Worm (Caenorhabditis elegans) whole organism, L1 larva: ENCODE measurements around the gene clc-9.

ENCODE experiments used
- C16A3.4 ChIP-seq: fragments of 150-350 bp; optimal IDR thresholded peaks from 2 replicates; lab custom pipeline; 2014; ENCODE audit warnings: missing biosample characterization, missing genetic modification characterization
- Y116A8C.19 ChIP-seq: sonication (generic microtip); optimal IDR thresholded peaks from 2 replicates; lab custom pipeline; 2016; ENCODE audit warnings: missing compliant biosample characterization, missing genetic modification characterization, borderline replicate concordance
- alr-1 ChIP-seq: fragments of 200-800 bp; sonication (Bioruptor generic); optimal IDR thresholded peaks from 2 replicates; lab custom pipeline; 2018; ENCODE audit warnings: borderline replicate concordance, mild to moderate bottlenecking, missing genetic modification characterization, missing compliant biosample characterization
- aly-2 ChIP-seq: fragments of 150-350 bp; optimal IDR thresholded peaks from 2 replicates; lab custom pipeline; 2014; ENCODE audit warnings: missing biosample characterization, missing genetic modification characterization
- ama-1 ChIP-seq: fragments of 150-350 bp; optimal IDR thresholded peaks from 2 replicates; lab custom pipeline; 2014
- ceh-63 ChIP-seq: fragments of 200-800 bp; sonication (Bioruptor generic); optimal IDR thresholded peaks from 2 replicates; lab custom pipeline; 2018; ENCODE audit warnings: mild to moderate bottlenecking, missing genetic modification characterization, missing compliant biosample characterization
- ceh-8 ChIP-seq: fragments of 200-800 bp; sonication (Bioruptor generic); optimal IDR thresholded peaks from 2 replicates; lab custom pipeline; 2018; ENCODE audit warnings: mild to moderate bottlenecking, missing genetic modification characterization, moderate library complexity, missing compliant biosample characterization
- ceh-88 ChIP-seq: fragments of 200-800 bp; sonication (Bioruptor generic); IDR thresholded peaks from 2 replicates; pipeline ENCODE4 v1.3.6; 2022; ENCODE audit warnings: missing genetic modification characterization, missing compliant biosample characterization
- ceh-90 ChIP-seq: sonication (generic microtip); optimal IDR thresholded peaks from 2 replicates; lab custom pipeline; 2016; ENCODE audit warnings: missing genetic modification characterization, missing compliant biosample characterization
- ces-1 ChIP-seq: fragments of 150-350 bp; optimal IDR thresholded peaks from 2 replicates; lab custom pipeline; 2014; ENCODE audit warnings: missing biosample characterization, missing genetic modification reagents, missing genetic modification characterization
- dpl-1 ChIP-seq, 3 experiments: fragments of 150-350 bp in 2 of 3; sonication (generic microtip) in 1 of 3; optimal IDR thresholded peaks; 2 replicates each; lab custom pipeline; 2014 to 2017; ENCODE audit warnings: missing biosample characterization in 3 of 3, missing genetic modification characterization in 3 of 3, missing genetic modification reagents in 3 of 3
- efl-1 ChIP-seq, 4 experiments: fragments of 150-350 bp; optimal IDR thresholded peaks in 3 of 4; peaks in 1 of 4; 1 replicate in 1 of 4; 2 replicates in 3 of 4; lab custom pipeline; 2014; ENCODE audit warnings: missing biosample characterization in 2 of 4, missing genetic modification characterization in 2 of 4, missing genetic modification reagents in 2 of 4
- efl-3 ChIP-seq: fragments of 200-800 bp; sonication (Bioruptor generic); optimal IDR thresholded peaks from 2 replicates; lab custom pipeline; 2018; ENCODE audit warnings: mild to moderate bottlenecking, missing genetic modification characterization, missing compliant biosample characterization
- egl-13 ChIP-seq: sonication (generic microtip); optimal IDR thresholded peaks from 2 replicates; lab custom pipeline; 2016; ENCODE audit warnings: missing genotype, missing genetic modification reagents, missing genetic modification characterization, missing compliant biosample characterization
- fkh-10 ChIP-seq: sonication (generic microtip); optimal IDR thresholded peaks from 2 replicates; lab custom pipeline; 2017; ENCODE audit warnings: missing biosample characterization, missing genetic modification reagents, missing genetic modification characterization
- fkh-4 ChIP-seq: sonication (generic microtip); optimal IDR thresholded peaks from 2 replicates; lab custom pipeline; 2016; ENCODE audit warnings: missing compliant biosample characterization, missing genetic modification characterization, borderline replicate concordance
- fkh-8 ChIP-seq: sonication (generic microtip); optimal IDR thresholded peaks from 2 replicates; lab custom pipeline; 2016; ENCODE audit warnings: mild to moderate bottlenecking, missing genetic modification characterization, missing compliant biosample characterization
- fos-1 ChIP-seq: fragments of 150-350 bp; optimal IDR thresholded peaks from 2 replicates; lab custom pipeline; 2014; ENCODE audit warnings: missing biosample characterization, missing genetic modification characterization
- grh-1 ChIP-seq: fragments of 200-800 bp; sonication (Bioruptor generic); IDR thresholded peaks from 2 replicates; pipeline ENCODE4 v1.3.6; 2022; ENCODE audit warnings: missing genetic modification reagents, missing genetic modification characterization, missing compliant biosample characterization
- hlh-17 ChIP-seq: fragments of 200-800 bp; sonication (Bioruptor generic); optimal IDR thresholded peaks from 2 replicates; lab custom pipeline; 2018; ENCODE audit warnings: missing genetic modification characterization, mild to moderate bottlenecking, missing compliant biosample characterization, moderate library complexity, borderline replicate concordance
- hlh-4 ChIP-seq: sonication (generic microtip); optimal IDR thresholded peaks from 2 replicates; lab custom pipeline; 2016; ENCODE audit warnings: mild to moderate bottlenecking, missing genetic modification characterization, missing compliant biosample characterization
- isw-1 ChIP-seq: fragments of 200-800 bp; sonication (Bioruptor generic); IDR thresholded peaks from 2 replicates; pipeline ENCODE4 v1.3.6; 2022; ENCODE audit warnings: missing genetic modification characterization, missing compliant biosample characterization
- lin-15B ChIP-seq: fragments of 150-350 bp; sonication (generic microtip); optimal IDR thresholded peaks from 3 replicates; lab custom pipeline; 2014; ENCODE audit warnings: missing biosample characterization, missing genetic modification characterization
- lin-35 ChIP-seq, 2 experiments: fragments of 150-350 bp; optimal IDR thresholded peaks; 2 replicates each; lab custom pipeline; 2014; ENCODE audit warnings: missing biosample characterization in 2 of 2, missing genetic modification characterization in 2 of 2, missing genetic modification reagents in 2 of 2
- mab-9 ChIP-seq: fragments of 200-800 bp; sonication (Bioruptor generic); IDR thresholded peaks from 2 replicates; pipeline ENCODE4 v1.3.6; 2022; ENCODE audit warnings: missing genetic modification reagents, missing genetic modification characterization, missing compliant biosample characterization
- mdl-1 ChIP-seq, 2 experiments: fragments of 150-350 bp; optimal IDR thresholded peaks; 2 replicates each; lab custom pipeline; 2014 to 2017; ENCODE audit warnings: missing biosample characterization in 2 of 2, missing genetic modification characterization in 2 of 2, inconsistent platforms in 1 of 2
- mef-2 ChIP-seq: fragments of 150-350 bp; optimal IDR thresholded peaks from 2 replicates; lab custom pipeline; 2014; ENCODE audit warnings: missing biosample characterization, missing genetic modification characterization
- nhr-11 ChIP-seq: fragments of 150-350 bp; optimal IDR thresholded peaks from 2 replicates; lab custom pipeline; 2014; ENCODE audit warnings: missing biosample characterization, missing genetic modification characterization
- nhr-12 ChIP-seq: sonication (generic microtip); optimal IDR thresholded peaks from 2 replicates; lab custom pipeline; 2017; ENCODE audit warnings: missing biosample characterization, missing genetic modification characterization
- nhr-20 ChIP-seq: sonication (generic microtip); optimal IDR thresholded peaks from 2 replicates; lab custom pipeline; 2016; ENCODE audit warnings: mild to moderate bottlenecking, missing genetic modification characterization, missing compliant biosample characterization
- nhr-237 ChIP-seq: fragments of 150-350 bp; optimal IDR thresholded peaks from 2 replicates; lab custom pipeline; 2014; ENCODE audit warnings: missing biosample characterization, missing genetic modification characterization
- nhr-28 ChIP-seq: fragments of 150-350 bp; optimal IDR thresholded peaks from 2 replicates; lab custom pipeline; 2014; ENCODE audit warnings: missing biosample characterization, missing genetic modification characterization
- nhr-76 ChIP-seq: sonication (generic microtip); optimal IDR thresholded peaks from 2 replicates; lab custom pipeline; 2017; ENCODE audit warnings: missing biosample characterization, missing genetic modification characterization
- nhr-77 ChIP-seq: fragments of 150-350 bp; optimal IDR thresholded peaks from 2 replicates; lab custom pipeline; 2014; ENCODE audit warnings: missing biosample characterization, missing genetic modification characterization
- nhr-84 ChIP-seq: sonication (generic microtip); optimal IDR thresholded peaks from 2 replicates; lab custom pipeline; 2017; ENCODE audit warnings: missing biosample characterization, missing genetic modification characterization
- nhr-85 ChIP-seq: sonication (generic microtip); peaks from one replicate; lab custom pipeline; 2016; ENCODE audit warnings: missing genetic modification characterization, inconsistent platforms, missing compliant biosample characterization
- nhr-90 ChIP-seq: sonication (generic microtip); optimal IDR thresholded peaks from 2 replicates; lab custom pipeline; 2016; ENCODE audit warnings: mild to moderate bottlenecking, missing genetic modification characterization, missing compliant biosample characterization; ENCODE audit not compliant: poor library complexity
- pax-3 ChIP-seq: fragments of 200-800 bp; sonication (Bioruptor generic); optimal IDR thresholded peaks from 2 replicates; lab custom pipeline; 2018; ENCODE audit warnings: mild to moderate bottlenecking, missing genetic modification characterization, moderate library complexity, missing compliant biosample characterization
- pqm-1 ChIP-seq: sonication (generic microtip); optimal IDR thresholded peaks from 3 replicates; lab custom pipeline; 2017; ENCODE audit warnings: missing biosample characterization, missing genetic modification characterization
- snpc-4 ChIP-seq: fragments of 150-350 bp; optimal IDR thresholded peaks from 2 replicates; lab custom pipeline; 2014; ENCODE audit warnings: missing biosample characterization, missing genetic modification characterization
- snu-23 ChIP-seq: sonication (generic microtip); optimal IDR thresholded peaks from 2 replicates; lab custom pipeline; 2016; ENCODE audit warnings: missing genetic modification characterization, missing compliant biosample characterization
- sox-4 ChIP-seq: sonication (generic microtip); optimal IDR thresholded peaks from 2 replicates; lab custom pipeline; 2016; ENCODE audit warnings: missing genetic modification characterization, missing compliant biosample characterization
- sup-37 ChIP-seq: fragments of 200-800 bp; sonication (Bioruptor generic); optimal IDR thresholded peaks from 2 replicates; lab custom pipeline; 2018; ENCODE audit warnings: mild to moderate bottlenecking, missing genetic modification characterization, missing compliant biosample characterization
- swsn-7 ChIP-seq: sonication (generic microtip); optimal IDR thresholded peaks from 2 replicates; lab custom pipeline; 2016; ENCODE audit warnings: missing genetic modification characterization, missing compliant biosample characterization
- tbx-2 ChIP-seq: sonication (generic microtip); optimal IDR thresholded peaks from 2 replicates; lab custom pipeline; 2016; ENCODE audit warnings: missing genetic modification characterization, missing compliant biosample characterization
- unc-130 ChIP-seq: fragments of 150-350 bp; optimal IDR thresholded peaks from 2 replicates; lab custom pipeline; 2017; ENCODE audit warnings: missing biosample characterization, missing genetic modification characterization, inconsistent platforms
- unc-86 ChIP-seq: sonication (generic microtip); optimal IDR thresholded peaks from 2 replicates; lab custom pipeline; 2016; ENCODE audit warnings: missing genetic modification characterization, missing compliant biosample characterization
- unc-98 ChIP-seq: fragments of 200-800 bp; sonication (Bioruptor generic); IDR thresholded peaks from 2 replicates; pipeline ENCODE4 v1.3.6; 2022; ENCODE audit warnings: missing genetic modification characterization, missing compliant biosample characterization
- xbp-1 ChIP-seq: sonication (generic microtip); optimal IDR thresholded peaks from 2 replicates; lab custom pipeline; 2016; ENCODE audit warnings: missing genetic modification characterization, missing compliant biosample characterization
- zag-1 ChIP-seq: fragments of 150-350 bp; optimal IDR thresholded peaks from 2 replicates; lab custom pipeline; 2014; ENCODE audit warnings: missing biosample characterization, missing genetic modification characterization
- zip-4 ChIP-seq: fragments of 200-800 bp; sonication (Bioruptor generic); optimal IDR thresholded peaks from 2 replicates; lab custom pipeline; 2018; ENCODE audit warnings: mild to moderate bottlenecking, missing genetic modification characterization, moderate library complexity, missing compliant biosample characterization
- ztf-11 ChIP-seq, 2 experiments: sonication (generic microtip); optimal IDR thresholded peaks; 2 replicates each; lab custom pipeline; 2016 to 2017; ENCODE audit warnings: missing genetic modification characterization in 2 of 2, missing biosample characterization in 1 of 2, missing compliant biosample characterization in 1 of 2

clc-9 gene

DNA sequence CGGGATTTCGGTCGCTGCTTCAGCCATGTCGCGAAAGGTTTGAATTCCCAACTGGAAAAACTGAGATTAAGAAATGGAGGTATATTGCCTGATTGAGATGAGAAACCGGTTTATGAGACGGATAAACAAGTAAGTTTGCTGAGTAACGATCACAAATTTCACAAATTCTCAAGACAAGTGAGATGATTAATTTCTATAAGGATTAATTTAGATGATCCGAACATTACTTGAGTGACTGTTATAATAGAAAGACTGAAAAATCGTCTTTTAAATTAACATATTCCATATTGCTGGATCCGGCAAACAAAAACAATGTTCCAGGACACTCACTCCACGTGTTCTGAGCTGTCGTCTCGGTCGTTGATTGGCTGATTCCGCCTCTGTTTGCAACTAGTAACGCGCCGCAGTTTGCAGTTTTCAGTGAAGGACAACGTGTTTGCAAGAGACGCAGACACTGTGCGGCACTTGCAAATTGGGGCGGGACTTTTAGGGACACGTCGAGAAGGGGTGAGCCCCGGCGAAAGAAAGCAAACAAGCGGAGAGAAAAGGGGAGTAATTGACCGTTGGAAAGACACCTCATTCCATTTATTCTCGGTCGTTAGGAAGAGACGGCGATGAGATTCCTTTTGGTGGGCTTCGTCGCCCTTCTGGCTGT is 6.2 kb downstream of the clc-9 start, which contains the start of the genes imp-2 and enpl-1 (continued):
- TF ChIP-seq nhr-76 (tag; lab: Kevin White, UChicago) (peak; percentile 38), aly-2 (tag; lab: Kevin White, UChicago) (peak; percentile 44), unc-86 (tag; lab: Kevin White, UChicago) (peak; percentile 91), dpl-1 (GFP tag; optimal IDR thresholded peaks at IDR 0.05; lab: Kevin White, UChicago) (peak; percentile 60 to 79 (median 78)), ztf-11 (tag; optimal IDR thresholded peaks at IDR 0.05; lab: Kevin White, UChicago) (peak in 1 of 2 experiments; percentile 78), pqm-1 (tag; lab: Kevin White, UChicago) (no peak), mab-9 (peak; percentile 77; the same call in 1 of the 2 replicates), efl-1 (optimal IDR thresholded peaks at IDR 0.05; lab: Kevin White, UChicago) (peak; percentile 87 to 90), efl-1 (GFP tag; optimal IDR thresholded peaks at IDR 0.05 in 1 of 2; lab: Kevin White, UChicago) (peak; percentile 77 to 98), mdl-1 (tag; optimal IDR thresholded peaks at IDR 0.05; lab: Kevin White, UChicago) (peak; percentile 85 to 98), nhr-11 (peak; percentile 79), snpc-4 (tag; lab: Kevin White, UChicago) (peak; percentile 60), nhr-20 (peak; percentile 94), ces-1 (GFP tag; lab: Kevin White, UChicago) (no peak), fkh-8 (peak; percentile 89), ama-1 (peak; percentile 30), nhr-237 (peak; percentile 63), fkh-10 (GFP tag; lab: Kevin White, UChicago) (peak; percentile 75), nhr-12 (no peak), sox-4 (tag; lab: Kevin White, UChicago) (peak; percentile 41), nhr-85 (tag; lab: Kevin White, UChicago) (peak; percentile 95), swsn-7 (peak; percentile 94), nhr-84 (tag; lab: Kevin White, UChicago) (no peak), tbx-2 (peak; percentile 94), C16A3.4 (tag; lab: Kevin White, UChicago) (peak; percentile 86), pax-3 (peak; percentile 84), lin-35 (GFP tag; optimal IDR thresholded peaks at IDR 0.05; lab: Kevin White, UChicago) (peak; percentile 83 to 88), xbp-1 (tag; lab: Kevin White, UChicago) (peak; percentile 100), ceh-90 (tag; lab: Kevin White, UChicago) (no peak), lin-15B (tag; lab: Kevin White, UChicago) (peak; percentile 79), fos-1 (peak; percentile 76), Y116A8C.19 (tag; lab: Kevin White, UChicago) (no peak), zip-4 (GFP tag; lab: Kevin White, UChicago) (peak; percentile 60), unc-98 (GFP tag; lab: Robert Waterston, UW) (peak; percentile 49; the same call in 1 of the 2 replicates), isw-1 (GFP tag; lab: Robert Waterston, UW) (peak; percentile 94), hlh-4 (tag; lab: Kevin White, UChicago) (no peak), alr-1 (tag; lab: Kevin White, UChicago) (no peak), nhr-77 (tag; lab: Kevin White, UChicago) (peak; percentile 93), ceh-88 (GFP tag; lab: Robert Waterston, UW) (no peak), snu-23 (GFP tag; lab: Kevin White, UChicago) (peak; percentile 95), egl-13 (tag; lab: Kevin White, UChicago) (peak; percentile 83), unc-130 (tag; lab: Kevin White, UChicago) (peak; percentile 59), zag-1 (tag; lab: Kevin White, UChicago) (peak; percentile 40), ceh-8 (GFP tag; lab: Kevin White, UChicago) (peak; percentile 57), efl-3 (GFP tag; lab: Kevin White, UChicago) (no peak), ceh-63 (GFP tag; lab: Kevin White, UChicago) (no peak), fkh-4 (tag; lab: Kevin White, UChicago) (peak; percentile 51), mef-2 (tag; lab: Kevin White, UChicago) (peak; percentile 70), sup-37 (GFP tag; lab: Kevin White, UChicago) (peak; percentile 76), grh-1 (GFP tag; lab: Robert Waterston, UW) (peak; percentile 91), nhr-28 (tag; lab: Kevin White, UChicago) (no peak), nhr-90 (tag; lab: Kevin White, UChicago) (peak; percentile 88), hlh-17 (GFP tag; lab: Kevin White, UChicago) (no peak)
